Worm (Caenorhabditis elegans): ENCODE data around the gene lpd-7.

DNA sequence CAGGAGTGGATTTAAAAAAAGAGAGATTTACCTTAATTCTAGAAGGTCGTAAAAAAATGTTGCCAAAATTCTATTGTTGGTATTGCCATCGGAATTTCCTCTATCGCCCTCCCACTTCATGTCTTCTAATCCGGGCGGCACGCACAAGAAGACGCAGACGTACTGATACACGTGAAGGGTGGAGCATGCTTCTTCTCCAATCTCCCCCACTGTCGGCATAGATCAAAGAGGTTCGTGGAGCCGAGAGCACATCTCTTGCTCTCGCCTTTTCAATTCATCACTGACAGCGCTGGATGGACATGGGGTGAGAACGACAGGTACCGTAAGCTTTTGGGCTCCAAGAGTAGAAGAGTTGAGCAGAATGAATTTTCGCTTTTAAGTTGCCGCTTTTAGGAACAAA is 36.6 kb upstream of the lpd-7 start, which contains the start of gene lin-39:
- TF ChIP-seq nhr-48 (tag; optimal IDR thresholded peaks at IDR 0.05), result no peak
- no peak for TF ChIP-seq ceh-82 (tag; optimal IDR thresholded peaks at IDR 0.05)
- TF ChIP-seq snpc-4 (tag; optimal IDR thresholded peaks at IDR 0.05), result no peak
